Worm (Caenorhabditis elegans): ENCODE measurements around the gene sem-5.

The sem-5 gene

DNA sequence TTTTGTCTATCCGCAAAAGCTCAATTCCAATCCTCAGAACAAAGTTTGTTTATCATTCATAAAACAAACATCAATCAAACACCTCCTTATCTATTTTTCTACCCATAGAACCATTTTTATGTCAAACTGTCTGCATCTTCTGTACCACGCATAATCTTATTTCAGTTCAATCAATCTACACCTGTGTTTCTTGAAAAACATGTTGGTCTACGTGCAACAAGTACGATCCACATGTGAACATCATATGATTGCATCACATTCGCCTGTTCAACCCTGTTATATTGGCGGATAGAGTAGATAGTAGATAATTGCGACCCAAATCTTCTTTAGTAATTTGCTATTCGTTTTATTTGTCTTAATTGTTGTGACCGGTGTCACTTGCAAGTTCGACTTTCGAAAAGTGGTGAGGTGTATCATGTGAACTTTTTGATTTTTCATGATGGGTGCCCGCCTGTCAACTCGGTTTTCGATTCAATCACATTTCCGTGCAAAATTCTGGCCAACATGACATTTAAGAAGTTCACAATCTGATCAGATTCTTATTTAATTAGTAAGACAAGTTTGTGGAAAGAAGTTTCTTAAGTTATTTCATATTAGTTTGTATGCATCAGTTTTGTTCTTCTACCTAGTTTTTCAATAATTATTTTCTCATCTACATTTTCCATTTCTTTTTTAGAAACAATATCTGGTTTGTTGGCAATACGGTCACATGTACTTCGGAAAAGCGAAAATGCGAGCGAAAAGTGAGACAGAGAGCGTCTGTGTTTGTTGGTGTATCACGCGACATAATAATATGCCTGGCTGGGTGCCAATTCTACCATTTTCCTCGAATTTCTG lies 9.1 kb downstream of the sem-5 start (continued):
- TF ChIP-seq ZK337.2 (GFP tag; IDR thresholded peaks at IDR 0.05): no peak
- no peak for TF ChIP-seq lin-1 (GFP tag; IDR thresholded peaks at IDR 0.05)
- no peak for TF ChIP-seq daf-8 (GFP tag; IDR thresholded peaks at IDR 0.05)
- no peak for TF ChIP-seq ceh-82 (tag; optimal IDR thresholded peaks at IDR 0.05)
- TF ChIP-seq snpc-4 (tag; optimal IDR thresholded peaks at IDR 0.05): no peak
- peak; percentile 39 for TF ChIP-seq mxl-3 (GFP tag; optimal IDR thresholded peaks at IDR 0.05)
- TF ChIP-seq ctbp-1 (GFP tag; IDR thresholded peaks at IDR 0.05): no peak
- TF ChIP-seq fkh-10 (GFP tag; optimal IDR thresholded peaks at IDR 0.05): no peak
- no peak for TF ChIP-seq ZK546.5 (tag; optimal IDR thresholded peaks at IDR 0.05)
- no peak for TF ChIP-seq rbr-2 (tag; optimal IDR thresholded peaks at IDR 0.05)
- no peak for TF ChIP-seq ama-1 (optimal IDR thresholded peaks at IDR 0.05)
- TF ChIP-seq zfp-3 (GFP tag; conservative IDR thresholded peaks at IDR 0.05): no peak
- peak; percentile 53 for TF ChIP-seq hlh-11 (tag; optimal IDR thresholded peaks at IDR 0.05)
- no peak for TF ChIP-seq tag-97 (GFP tag; IDR thresholded peaks at IDR 0.05)
- TF ChIP-seq mdt-29 (GFP tag; IDR thresholded peaks at IDR 0.05): peak; percentile 56; the same call in 1 of the 2 replicates
- TF ChIP-seq unc-62 (GFP tag; optimal IDR thresholded peaks at IDR 0.05 in 1 of 2): peak in 1 of 2 experiments; percentile 56
- TF ChIP-seq unc-62 (tag; optimal IDR thresholded peaks at IDR 0.05): no peak
- TF ChIP-seq nhr-111 (GFP tag; optimal IDR thresholded peaks at IDR 0.05): no peak
- no peak for TF ChIP-seq gei-8 (GFP tag; optimal IDR thresholded peaks at IDR 0.05)
- TF ChIP-seq dmd-6 (GFP tag; IDR thresholded peaks at IDR 0.05): peak; percentile 80
- peak in 1 of 2 experiments; percentile 54 for TF ChIP-seq lsy-2 (tag; optimal IDR thresholded peaks at IDR 0.05)
- TF ChIP-seq ceh-32 (tag; optimal IDR thresholded peaks at IDR 0.05; ENCODE audit: poor library complexity): no peak
- TF ChIP-seq nhr-237 (tag; optimal IDR thresholded peaks at IDR 0.05): no peak
- TF ChIP-seq daf-19 (GFP tag; conservative IDR thresholded peaks at IDR 0.05): no peak
- no peak for TF ChIP-seq madf-5 (GFP tag; IDR thresholded peaks at IDR 0.05)
- TF ChIP-seq pqm-1 (tag; optimal IDR thresholded peaks at IDR 0.05): peak; percentile 2
- TF ChIP-seq nhr-76 (tag; optimal IDR thresholded peaks at IDR 0.05): no peak
- no peak for TF ChIP-seq egl-27 (tag; optimal IDR thresholded peaks at IDR 0.05)
- no peak for TF ChIP-seq skn-1 (tag; optimal IDR thresholded peaks at IDR 0.05)
- no peak for TF ChIP-seq zag-1 (tag; optimal IDR thresholded peaks at IDR 0.05)
- TF ChIP-seq sdz-12 (GFP tag; optimal IDR thresholded peaks at IDR 0.05): no peak
- TF ChIP-seq ceh-28 (tag; optimal IDR thresholded peaks at IDR 0.05): no peak
- peak in 1 of 2 experiments; percentile 15 for TF ChIP-seq mdl-1 (tag; optimal IDR thresholded peaks at IDR 0.05)
- TF ChIP-seq Y5F2A.4 (GFP tag; optimal IDR thresholded peaks at IDR 0.05): no peak
- TF ChIP-seq F37D6.2 (tag; optimal IDR thresholded peaks at IDR 0.05): no peak
- no peak for TF ChIP-seq lim-7 (GFP tag; IDR thresholded peaks at IDR 0.05)
- peak; percentile 47 for TF ChIP-seq nhr-28 (tag; optimal IDR thresholded peaks at IDR 0.05)
- no peak for TF ChIP-seq ceh-44 (GFP tag; IDR thresholded peaks at IDR 0.05)
- no peak for TF ChIP-seq lin-13 (GFP tag; optimal IDR thresholded peaks at IDR 0.05)
- no peak; the same call in 1 of the 2 replicates for TF ChIP-seq tra-1 (GFP tag; IDR thresholded peaks at IDR 0.05)
- peak; percentile 99 for TF ChIP-seq aha-1 (tag)
- TF ChIP-seq nhr-11 (tag; optimal IDR thresholded peaks at IDR 0.05): peak; percentile 42
- TF ChIP-seq fos-1 (tag; optimal IDR thresholded peaks at IDR 0.05): no peak
- TF ChIP-seq nhr-42 (GFP tag; IDR thresholded peaks at IDR 0.05): no peak
- no peak for TF ChIP-seq zfp-2 (tag; optimal IDR thresholded peaks at IDR 0.05)
- no peak for TF ChIP-seq unc-39 (tag; optimal IDR thresholded peaks at IDR 0.05)
- TF ChIP-seq nhr-6 (tag; optimal IDR thresholded peaks at IDR 0.05): no peak
- 0 out of 2 replicates have a peak, but pooled peaks have one; percentile 40 for TF ChIP-seq dmd-9 (GFP tag; IDR thresholded peaks at IDR 0.05)
- peak; percentile 51 for TF ChIP-seq nhr-77 (tag; optimal IDR thresholded peaks at IDR 0.05)
- no peak for TF ChIP-seq D1046.2 (GFP tag; IDR thresholded peaks at IDR 0.05)
- TF ChIP-seq mep-1 (tag; optimal IDR thresholded peaks at IDR 0.05): peak; percentile 37
- no peak for TF ChIP-seq saeg-2 (GFP tag; IDR thresholded peaks at IDR 0.05)
